Fruit fly (Drosophila melanogaster) whole organism, embryonic: ENCODE results near the gene cbt.

Experiments
- Ada2b ChIP-seq: fragments of 200-800 bp; sonication (Bioruptor generic); IDR thresholded peaks from 2 replicates; pipeline ENCODE4 v1.3.6; 2022; ENCODE audit warnings: missing biosample characterization, missing genetic modification characterization
- Atf-2 ChIP-seq: fragments of 200-800 bp; sonication (Bioruptor generic); optimal IDR thresholded peaks from 2 replicates; lab custom pipeline; 2016; ENCODE audit warnings: missing biosample characterization, missing genetic modification characterization
- BtbVII ChIP-seq: fragments of 200-800 bp; sonication (Bioruptor generic); optimal IDR thresholded peaks from 3 replicates; lab custom pipeline; 2017; ENCODE audit warnings: missing biosample characterization, mild to moderate bottlenecking, missing genetic modification characterization
- CG1024 ChIP-seq: fragments of 200-800 bp; sonication (Bioruptor generic); IDR thresholded peaks from 2 replicates; pipeline ENCODE4 v1.3.6; 2022; ENCODE audit warnings: missing biosample characterization, missing genetic modification characterization
- CG10979 ChIP-seq: fragments of 200-800 bp; sonication (Bioruptor generic); optimal IDR thresholded peaks from 2 replicates; lab custom pipeline; 2018; ENCODE audit warnings: missing biosample characterization, mild to moderate bottlenecking, missing genetic modification characterization, moderate library complexity
- CG11723 ChIP-seq: fragments of 200-800 bp; sonication (Bioruptor generic); optimal IDR thresholded peaks from 2 replicates; lab custom pipeline; 2017; ENCODE audit warnings: missing biosample characterization, mild to moderate bottlenecking, missing genetic modification characterization
- CG12155 ChIP-seq: fragments of 200-800 bp; sonication (Bioruptor generic); optimal IDR thresholded peaks from 3 replicates; lab custom pipeline; 2016; ENCODE audit warnings: missing biosample characterization, missing genetic modification characterization
- CG12236 ChIP-seq: fragments of 200-800 bp; sonication (Bioruptor generic); optimal IDR thresholded peaks from 2 replicates; lab custom pipeline; 2016; ENCODE audit warnings: missing biosample characterization, missing genetic modification characterization
- CG15011 ChIP-seq: fragments of 200-800 bp; sonication (Bioruptor generic); optimal IDR thresholded peaks from 3 replicates; lab custom pipeline; 2018; ENCODE audit warnings: missing biosample characterization, mild to moderate bottlenecking, missing genetic modification characterization
- CG15601 ChIP-seq: fragments of 200-800 bp; sonication (Bioruptor generic); optimal IDR thresholded peaks from 3 replicates; lab custom pipeline; 2019; ENCODE audit warnings: missing biosample characterization, mild to moderate bottlenecking, missing genetic modification characterization, moderate library complexity
- CG16815 ChIP-seq: fragments of 200-800 bp; sonication (Bioruptor generic); optimal IDR thresholded peaks from 3 replicates; lab custom pipeline; 2017; ENCODE audit warnings: missing biosample characterization, mild to moderate bottlenecking, missing genetic modification characterization
- CG16863 ChIP-seq: fragments of 200-800 bp; sonication (Bioruptor generic); optimal IDR thresholded peaks from 3 replicates; lab custom pipeline; 2016; ENCODE audit warnings: missing biosample characterization, missing genetic modification characterization
- CG17361 ChIP-seq: fragments of 200-800 bp; sonication (Bioruptor generic); IDR thresholded peaks from 3 replicates; pipeline ENCODE4 v1.3.6; 2022; ENCODE audit warnings: missing biosample characterization, missing genetic modification characterization
- CG17568 ChIP-seq: fragments of 200-800 bp; sonication (Bioruptor generic); optimal IDR thresholded peaks from 2 replicates; lab custom pipeline; 2018; ENCODE audit warnings: missing biosample characterization, mild to moderate bottlenecking, missing genetic modification characterization, moderate library complexity
- CG18619 ChIP-seq: fragments of 200-800 bp; sonication (Bioruptor generic); optimal IDR thresholded peaks from 3 replicates; lab custom pipeline; 2017; ENCODE audit warnings: missing biosample characterization, mild to moderate bottlenecking, missing genetic modification characterization
- CG2202 ChIP-seq: fragments of 200-800 bp; sonication (Bioruptor generic); optimal IDR thresholded peaks from 2 replicates; lab custom pipeline; 2018; ENCODE audit warnings: missing biosample characterization, mild to moderate bottlenecking, missing genetic modification characterization
- CG30020 ChIP-seq: fragments of 200-800 bp; optimal IDR thresholded peaks from 2 replicates; lab custom pipeline; 2019; ENCODE audit warnings: missing biosample characterization, mild to moderate bottlenecking, missing genetic modification characterization, moderate library complexity
- CG31441 ChIP-seq: fragments of 200-800 bp; sonication (Bioruptor generic); IDR thresholded peaks from 2 replicates; pipeline ENCODE4 v1.3.6; 2022; ENCODE audit warnings: missing biosample characterization, missing genetic modification characterization
- CG32772 ChIP-seq: fragments of 200-800 bp; sonication (Bioruptor generic); IDR thresholded peaks from 2 replicates; pipeline ENCODE4 v1.3.6; 2022; ENCODE audit warnings: missing biosample characterization, missing genetic modification characterization
- CG43689 ChIP-seq: fragments of 200-800 bp; sonication (Bioruptor generic); IDR thresholded peaks from 2 replicates; pipeline ENCODE4 v1.3.6; 2022; ENCODE audit warnings: missing biosample characterization, missing genetic modification characterization
- CG4424 ChIP-seq: fragments of 200-800 bp; sonication (Bioruptor generic); optimal IDR thresholded peaks from 3 replicates; lab custom pipeline; 2016; ENCODE audit warnings: missing biosample characterization, missing genetic modification characterization
- CG4820 ChIP-seq: fragments of 200-800 bp; sonication (Bioruptor generic); optimal IDR thresholded peaks from 3 replicates; lab custom pipeline; 2016; ENCODE audit warnings: missing biosample characterization, missing genetic modification characterization
- CG5245 ChIP-seq: fragments of 200-800 bp; sonication (Bioruptor generic); optimal IDR thresholded peaks from 3 replicates; lab custom pipeline; 2016; ENCODE audit warnings: missing biosample characterization, missing genetic modification characterization
- Chrac-16 ChIP-seq: fragments of 200-800 bp; sonication (Bioruptor generic); optimal IDR thresholded peaks from 3 replicates; lab custom pipeline; 2016; ENCODE audit warnings: missing biosample characterization, missing genetic modification characterization
- CrebB ChIP-seq: fragments of 200-800 bp; sonication (Bioruptor generic); optimal IDR thresholded peaks from 3 replicates; lab custom pipeline; 2018; ENCODE audit warnings: missing biosample characterization, mild to moderate bottlenecking, missing genetic modification characterization
- E2f2 ChIP-seq: fragments of 200-800 bp; sonication (Bioruptor generic); IDR thresholded peaks from 2 replicates; pipeline ENCODE4 v1.3.6; 2022; ENCODE audit warnings: missing biosample characterization, missing genetic modification characterization
- Ets97D ChIP-seq: fragments of 200-800 bp; sonication (Bioruptor generic); optimal IDR thresholded peaks from 3 replicates; lab custom pipeline; 2016; ENCODE audit warnings: missing biosample characterization, missing genetic modification characterization
- HLH3B ChIP-seq: fragments of 200-800 bp; sonication (Bioruptor generic); IDR thresholded peaks from 2 replicates; pipeline ENCODE4 v1.3.6; 2022; ENCODE audit warnings: missing biosample characterization, missing genetic modification characterization
- Mrtf ChIP-seq: fragments of 200-800 bp; sonication (Bioruptor generic); IDR thresholded peaks from 3 replicates; pipeline ENCODE4 v1.3.6; 2022; ENCODE audit warnings: missing biosample characterization, missing genetic modification characterization
- Opbp ChIP-seq: fragments of 200-800 bp; sonication (Bioruptor generic); IDR thresholded peaks from 3 replicates; pipeline ENCODE4 v1.3.6; 2022; ENCODE audit warnings: missing biosample characterization, missing genetic modification characterization; ENCODE audit not compliant: partially characterized antibody
- Rfx ChIP-seq: fragments of 200-800 bp; sonication (Bioruptor generic); IDR thresholded peaks from 2 replicates; pipeline ENCODE4 v1.3.6; 2022; ENCODE audit warnings: missing biosample characterization, missing genetic modification characterization
- Sox100B ChIP-seq: fragments of 200-800 bp; sonication (Bioruptor generic); optimal IDR thresholded peaks from 3 replicates; lab custom pipeline; 2018; ENCODE audit warnings: missing biosample characterization, mild to moderate bottlenecking, missing genetic modification characterization
- ase ChIP-seq: fragments of 200-800 bp; sonication (Bioruptor generic); IDR thresholded peaks from 3 replicates; pipeline ENCODE4 v1.3.6; 2022; ENCODE audit warnings: missing biosample characterization, missing genetic modification characterization
- ci ChIP-seq: fragments of 200-800 bp; sonication (Bioruptor generic); IDR thresholded peaks from 3 replicates; pipeline ENCODE4 v1.3.6; 2022; ENCODE audit warnings: missing biosample characterization, missing genetic modification characterization
- cwo ChIP-seq: fragments of 200-800 bp; sonication (Bioruptor generic); optimal IDR thresholded peaks from 3 replicates; lab custom pipeline; 2017; ENCODE audit warnings: missing biosample characterization, missing genetic modification characterization, mild to moderate bottlenecking, moderate library complexity, missing genetic modification reagents
- dmrt11E ChIP-seq: fragments of 200-800 bp; sonication (Bioruptor generic); optimal IDR thresholded peaks from 3 replicates; lab custom pipeline; 2018; ENCODE audit warnings: missing biosample characterization, mild to moderate bottlenecking, missing genetic modification characterization, moderate library complexity
- grn ChIP-seq: fragments of 200-800 bp; sonication (Bioruptor generic); optimal IDR thresholded peaks from 3 replicates; lab custom pipeline; 2017; ENCODE audit warnings: missing biosample characterization, missing genetic modification characterization
- inv ChIP-seq: fragments of 200-800 bp; sonication (Bioruptor generic); IDR thresholded peaks from 2 replicates; pipeline ENCODE4 v1.3.6; 2022; ENCODE audit warnings: missing biosample characterization, missing genetic modification characterization; ENCODE audit not compliant: partially characterized antibody
- jing ChIP-seq: fragments of 200-800 bp; sonication (Bioruptor generic); optimal IDR thresholded peaks from 2 replicates; lab custom pipeline; 2018; ENCODE audit warnings: missing biosample characterization, mild to moderate bottlenecking, missing genetic modification characterization
- mam ChIP-seq: fragments of 200-800 bp; sonication (Bioruptor generic); optimal IDR thresholded peaks from 3 replicates; lab custom pipeline; 2016; ENCODE audit warnings: missing biosample characterization, missing genetic modification characterization
- nau ChIP-seq: fragments of 200-800 bp; sonication (Bioruptor generic); optimal IDR thresholded peaks from 3 replicates; lab custom pipeline; 2017; ENCODE audit warnings: missing biosample characterization, mild to moderate bottlenecking, missing genetic modification characterization, missing genetic modification reagents
- nerfin-1 ChIP-seq: fragments of 200-800 bp; sonication (Bioruptor generic); optimal IDR thresholded peaks from 3 replicates; lab custom pipeline; 2019; ENCODE audit warnings: missing biosample characterization, mild to moderate bottlenecking, missing genetic modification characterization, moderate library complexity
- nerfin-2 ChIP-seq: fragments of 200-800 bp; sonication (Bioruptor generic); IDR thresholded peaks from 2 replicates; pipeline ENCODE4 v1.3.6; 2022; ENCODE audit warnings: missing biosample characterization, missing genetic modification characterization; ENCODE audit not compliant: partially characterized antibody
- pan ChIP-seq, 4 experiments: fragments of >200 bp in 3 of 4; fragments of 200-800 bp in 1 of 4; sonication (Bioruptor generic) in 1 of 4; optimal IDR thresholded peaks in 3 of 4; IDR thresholded peaks in 1 of 4; 2 replicates each; pipeline versions ENCODE4 v1.3.6 to Lab custom; 2017 to 2022; ENCODE audit warnings: missing biosample characterization in 2 of 4, missing genetic modification characterization in 2 of 4, mixed read lengths in 1 of 4
- pzg ChIP-seq: fragments of 200-800 bp; sonication (Bioruptor generic); optimal IDR thresholded peaks from 3 replicates; lab custom pipeline; 2018; ENCODE audit warnings: missing biosample characterization, mild to moderate bottlenecking, missing genetic modification characterization, moderate library complexity
- sima ChIP-seq: fragments of 200-800 bp; sonication (Bioruptor generic); optimal IDR thresholded peaks from 2 replicates; lab custom pipeline; 2016; ENCODE audit warnings: missing biosample characterization, missing genetic modification characterization
- sug ChIP-seq: fragments of 200-800 bp; optimal IDR thresholded peaks from 2 replicates; lab custom pipeline; 2019; ENCODE audit warnings: missing biosample characterization, mild to moderate bottlenecking, missing genetic modification characterization, moderate library complexity
- tna ChIP-seq: fragments of 200-800 bp; sonication (Bioruptor generic); IDR thresholded peaks from 2 replicates; pipeline ENCODE4 v1.3.6; 2022; ENCODE audit warnings: missing biosample characterization, missing genetic modification characterization; ENCODE audit not compliant: partially characterized antibody
- trh ChIP-seq: fragments of 200-800 bp; sonication (Bioruptor generic); optimal IDR thresholded peaks from 2 replicates; lab custom pipeline; 2016; ENCODE audit warnings: missing biosample characterization, missing genetic modification characterization
- tx ChIP-seq: fragments of 200-800 bp; sonication (Bioruptor generic); optimal IDR thresholded peaks from 2 replicates; lab custom pipeline; 2016; ENCODE audit warnings: missing biosample characterization, missing genetic modification characterization

Gene cbt

DNA sequence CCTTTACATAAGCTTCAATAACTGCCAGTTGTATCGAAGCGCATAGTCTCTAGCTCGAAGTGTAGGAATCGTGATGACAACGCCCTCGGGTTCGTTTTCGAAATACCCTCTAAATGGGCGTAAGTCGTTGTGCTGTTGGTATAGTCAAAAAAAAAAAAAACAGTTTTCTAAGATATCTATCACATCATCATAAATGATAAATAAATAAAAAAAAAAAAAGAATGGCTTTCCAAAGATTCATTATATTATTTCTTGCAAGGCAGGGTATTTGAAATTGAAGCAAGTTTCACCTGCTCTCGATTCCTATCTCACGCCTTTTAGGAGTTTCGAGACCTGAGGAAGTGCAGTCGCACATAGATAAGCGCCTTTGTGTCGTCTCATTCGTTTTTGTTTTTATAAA, 13.8 kb upstream of the cbt start (continued):
- no peak for TF ChIP-seq Opbp (GFP tag; lab: Robert Waterston, UW)
- TF ChIP-seq tna, result no peak
- no peak for TF ChIP-seq inv (GFP tag; lab: Robert Waterston, UW)
- no peak for TF ChIP-seq Sox100B
- TF ChIP-seq Rfx (GFP tag; lab: Robert Waterston, UW), result 0 out of 2 replicates have a peak, but pooled peaks have one; percentile 13
- peak; percentile 46 for TF ChIP-seq Chrac-16 (GFP tag; lab: Kevin White, UChicago)
- peak; percentile 59 for TF ChIP-seq CG4820
- no peak for TF ChIP-seq tx (GFP tag; lab: Kevin White, UChicago)
- no peak for TF ChIP-seq CG12236
- TF ChIP-seq cwo (GFP tag; lab: Kevin White, UChicago), result no peak
- TF ChIP-seq trh (GFP tag; lab: Kevin White, UChicago), result no peak
- TF ChIP-seq E2f2, result peak; percentile 31; the same call in 1 of the 2 replicates
- peak; percentile 33 for TF ChIP-seq dmrt11E (tag; lab: Kevin White, UChicago)
- no peak for TF ChIP-seq jing
- peak; percentile 3 for TF ChIP-seq CG16815 (GFP tag; lab: Kevin White, UChicago)
- no peak for TF ChIP-seq CG17568
- TF ChIP-seq CG10979 (tag; lab: Kevin White, UChicago), result peak; percentile 20
- 0 out of 3 replicates have a peak, but pooled peaks have one; percentile 11 for TF ChIP-seq CG17361
- TF ChIP-seq pzg (GFP tag; lab: Kevin White, UChicago), result no peak
- TF ChIP-seq ci (GFP tag; lab: Robert Waterston, UW), result peak; percentile 58; the same call in 2 of the 3 replicates
- no peak for TF ChIP-seq nerfin-1
- peak; percentile 32 for TF ChIP-seq CG16863 (GFP tag; lab: Kevin White, UChicago)
- TF ChIP-seq Mrtf (GFP tag; lab: Robert Waterston, UW), result no peak
- TF ChIP-seq CG12155 (GFP tag; lab: Kevin White, UChicago), result peak; percentile 29
- no peak for TF ChIP-seq pan (optimal IDR thresholded peaks at IDR 0.05; lab: Kevin White, UChicago)
- peak in 1 of 2 experiments; percentile 36 for TF ChIP-seq pan (GFP tag; optimal IDR thresholded peaks at IDR 0.05 in 1 of 2, IDR thresholded peaks at IDR 0.05 in 1 of 2)
- TF ChIP-seq CG4424 (GFP tag; lab: Kevin White, UChicago), result no peak
- TF ChIP-seq CG31441 (GFP tag; lab: Robert Waterston, UW), result no peak
- TF ChIP-seq sug, result no peak
- TF ChIP-seq CG30020 (tag; lab: Kevin White, UChicago), result no peak
- TF ChIP-seq Ada2b (GFP tag; lab: Robert Waterston, UW), result peak; percentile 57
- TF ChIP-seq CG18619 (GFP tag; lab: Kevin White, UChicago), result no peak
- no peak for TF ChIP-seq nau (GFP tag; lab: Kevin White, UChicago)
- TF ChIP-seq CG43689 (GFP tag; lab: Robert Waterston, UW), result 0 out of 2 replicates have a peak, but pooled peaks have one; percentile 37
- no peak for TF ChIP-seq CG11723 (GFP tag; lab: Kevin White, UChicago)
- TF ChIP-seq CrebB, result no peak
- TF ChIP-seq CG32772 (GFP tag; lab: Robert Waterston, UW), result no peak
- no peak for TF ChIP-seq Ets97D (GFP tag; lab: Kevin White, UChicago)
- TF ChIP-seq mam (GFP tag; lab: Kevin White, UChicago), result no peak
- TF ChIP-seq CG15601 (tag; lab: Kevin White, UChicago), result peak; percentile 13
- TF ChIP-seq CG15011, result no peak
- peak; percentile 66 for TF ChIP-seq grn (GFP tag; lab: Kevin White, UChicago)
- TF ChIP-seq nerfin-2 (GFP tag; lab: Robert Waterston, UW), result no peak
- TF ChIP-seq sima, result no peak
- peak; percentile 75 for TF ChIP-seq HLH3B
- TF ChIP-seq ase (GFP tag; lab: Robert Waterston, UW), result no peak
- TF ChIP-seq Atf-2 (GFP tag; lab: Kevin White, UChicago), result peak; percentile 8
- TF ChIP-seq CG5245 (GFP tag; lab: Kevin White, UChicago), result peak; percentile 7
- no peak for TF ChIP-seq CG2202
- no peak for TF ChIP-seq BtbVII (GFP tag; lab: Kevin White, UChicago)
- TF ChIP-seq CG1024 (GFP tag; lab: Robert Waterston, UW), result 0 out of 2 replicates have a peak, but pooled peaks have one; percentile 16
